Worm (Caenorhabditis elegans) whole organism, mixed stage, embryonic: ENCODE data around the gene F55C9.11.
"Not testable (repeated sequence)": the region's sequence is repeated elsewhere in the genome, so short reads cannot be mapped to it uniquely, and the experiment has no call there.

Experiments used
- M03D4.4 ChIP-seq: sonication (generic microtip); optimal IDR thresholded peaks from 2 replicates; lab custom pipeline; 2017; ENCODE audit warnings: mild to moderate bottlenecking, missing genetic modification characterization, missing compliant biosample characterization
- blmp-1 ChIP-seq: fragments of 150-350 bp; optimal IDR thresholded peaks from 2 replicates; lab custom pipeline; 2014; ENCODE audit warnings: missing biosample characterization, missing genetic modification characterization
- ceh-83 ChIP-seq: fragments of 200-800 bp; sonication (Bioruptor generic); optimal IDR thresholded peaks from 2 replicates; lab custom pipeline; 2018; ENCODE audit warnings: mild to moderate bottlenecking, missing genetic modification characterization, missing compliant biosample characterization
- ces-1 ChIP-seq: fragments of 150-350 bp; optimal IDR thresholded peaks from 2 replicates; lab custom pipeline; 2014; ENCODE audit warnings: missing biosample characterization, missing genetic modification reagents, missing genetic modification characterization
- cnd-1 ChIP-seq: fragments of 200-800 bp; sonication (Bioruptor generic); optimal IDR thresholded peaks from 2 replicates; lab custom pipeline; 2018; ENCODE audit warnings: mild to moderate bottlenecking, missing genetic modification characterization, missing compliant biosample characterization
- drap-1 ChIP-seq: fragments of 200-800 bp; sonication (Bioruptor generic); optimal IDR thresholded peaks from 3 replicates; lab custom pipeline; 2018; ENCODE audit warnings: mild to moderate bottlenecking, missing genetic modification characterization, missing compliant biosample characterization
- elt-1 ChIP-seq: sonication (generic microtip); optimal IDR thresholded peaks from 2 replicates; lab custom pipeline; 2017; ENCODE audit warnings: missing genetic modification characterization, mild to moderate bottlenecking, missing compliant biosample characterization, antibody characterized with exemption, moderate library complexity, borderline replicate concordance; ENCODE audit not compliant: insufficient read depth
- flh-1 ChIP-seq: fragments of 200-800 bp; sonication (Bioruptor generic); optimal IDR thresholded peaks from 2 replicates; lab custom pipeline; 2018; ENCODE audit warnings: mild to moderate bottlenecking, missing genetic modification characterization, moderate library complexity, missing compliant biosample characterization
- ham-2 ChIP-seq: fragments of 200-800 bp; sonication (Bioruptor generic); optimal IDR thresholded peaks from 2 replicates; lab custom pipeline; 2018; ENCODE audit warnings: mild to moderate bottlenecking, missing genetic modification characterization, missing compliant biosample characterization
- hlh-1 ChIP-seq: fragments of 150-350 bp; optimal IDR thresholded peaks from 2 replicates; lab custom pipeline; 2014; ENCODE audit warnings: missing biosample characterization, missing genetic modification reagents, missing genetic modification characterization
- lin-13 ChIP-seq: fragments of 150-350 bp; optimal IDR thresholded peaks from 2 replicates; lab custom pipeline; 2014; ENCODE audit warnings: missing biosample characterization, missing genetic modification characterization
- mep-1 ChIP-seq: fragments of 150-350 bp; optimal IDR thresholded peaks from 2 replicates; lab custom pipeline; 2017; ENCODE audit warnings: missing biosample characterization, missing genetic modification reagents, missing genetic modification characterization, inconsistent platforms
- mls-2 ChIP-seq: sonication (generic microtip); optimal IDR thresholded peaks from 2 replicates; lab custom pipeline; 2016; ENCODE audit warnings: mild to moderate bottlenecking, missing genetic modification characterization, moderate library complexity, missing compliant biosample characterization
- nhr-2 ChIP-seq: fragments of 150-350 bp; optimal IDR thresholded peaks from 2 replicates; lab custom pipeline; 2014; ENCODE audit warnings: missing biosample characterization, missing genetic modification characterization
- nhr-28 ChIP-seq: fragments of 150-350 bp; optimal IDR thresholded peaks from 2 replicates; lab custom pipeline; 2014; ENCODE audit warnings: missing biosample characterization, missing genetic modification characterization
- nhr-76 ChIP-seq: sonication (generic microtip); optimal IDR thresholded peaks from 2 replicates; lab custom pipeline; 2017; ENCODE audit warnings: missing biosample characterization, missing genetic modification characterization
- pha-4 ChIP-seq: fragments of 150-350 bp; optimal IDR thresholded peaks from 2 replicates; lab custom pipeline; 2018; ENCODE audit warnings: missing biosample characterization, missing genetic modification reagents, missing genetic modification characterization
- sem-2 ChIP-seq: fragments of 200-800 bp; sonication (Bioruptor generic); optimal IDR thresholded peaks from 2 replicates; lab custom pipeline; 2018; ENCODE audit warnings: mild to moderate bottlenecking, missing genetic modification characterization, missing compliant biosample characterization
- snpc-4 ChIP-seq: fragments of 150-350 bp; optimal IDR thresholded peaks from 2 replicates; lab custom pipeline; 2014; ENCODE audit warnings: missing biosample characterization, missing genetic modification characterization
- sptf-1 ChIP-seq: sonication (generic microtip); optimal IDR thresholded peaks from 2 replicates; lab custom pipeline; 2017; ENCODE audit warnings: mild to moderate bottlenecking, missing genetic modification characterization, moderate library complexity, missing compliant biosample characterization
- tbx-8 ChIP-seq: fragments of 200-800 bp; sonication (Bioruptor generic); optimal IDR thresholded peaks from 2 replicates; lab custom pipeline; 2018; ENCODE audit warnings: mild to moderate bottlenecking, missing genetic modification characterization, moderate library complexity, missing compliant biosample characterization
- unc-120 ChIP-seq: sonication (generic microtip); optimal IDR thresholded peaks from 2 replicates; lab custom pipeline; 2017; ENCODE audit warnings: missing genetic modification characterization, missing compliant biosample characterization; ENCODE audit not compliant: poor library complexity, severe bottlenecking
- unc-39 ChIP-seq: fragments of 150-350 bp; optimal IDR thresholded peaks from 2 replicates; lab custom pipeline; 2014; ENCODE audit warnings: missing biosample characterization, missing genetic modification characterization
- unc-62 ChIP-seq: fragments of 150-350 bp; optimal IDR thresholded peaks from 2 replicates; lab custom pipeline; 2014; ENCODE audit warnings: missing biosample characterization, missing genetic modification reagents, missing genetic modification characterization
- zip-8 ChIP-seq: fragments of 150-350 bp; optimal IDR thresholded peaks from 2 replicates; lab custom pipeline; 2014; ENCODE audit warnings: missing biosample characterization, missing genetic modification characterization
- ztf-11 ChIP-seq: fragments of 150-350 bp; optimal IDR thresholded peaks from 2 replicates; lab custom pipeline; 2014; ENCODE audit warnings: missing biosample characterization, missing genetic modification characterization

Gene F55C9.11

ce11 chrV:19329263-19329662 lies 19.8 kb upstream of the F55C9.11 start, which contains the start of gene fbxb-65:
Gene fbxb-65 (plus strand): TSS chrV:19329563.
- TF ChIP-seq mls-2 (tag; lab: Kevin White, UChicago) (no peak), pha-4 (tag; lab: Kevin White, UChicago) (no peak), ces-1 (GFP tag; lab: Kevin White, UChicago) (no peak), drap-1 (GFP tag; lab: Kevin White, UChicago) (no peak), snpc-4 (tag; lab: Kevin White, UChicago) (no peak)

DNA sequence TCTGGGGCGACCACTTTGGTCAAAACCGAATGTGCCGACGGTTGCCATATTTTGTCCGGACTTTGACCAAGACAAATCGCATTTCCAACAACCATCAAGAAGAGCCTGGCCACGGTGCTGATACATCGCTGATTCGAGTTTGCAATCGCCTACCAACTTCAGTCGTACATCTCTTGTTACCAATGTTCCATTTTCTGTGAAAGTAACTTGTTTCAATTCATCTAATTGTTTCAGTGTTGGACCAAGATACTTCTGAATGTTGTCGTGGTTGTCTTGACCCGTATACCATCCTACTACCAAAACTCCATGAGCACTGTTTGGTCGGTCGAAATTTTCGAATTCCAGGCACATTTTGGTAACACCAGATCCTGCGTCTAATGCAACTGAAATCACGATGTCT lies 15.9 kb upstream of the F55C9.11 start:
- no peak for TF ChIP-seq lin-13 (tag; lab: Kevin White, UChicago)

DNA sequence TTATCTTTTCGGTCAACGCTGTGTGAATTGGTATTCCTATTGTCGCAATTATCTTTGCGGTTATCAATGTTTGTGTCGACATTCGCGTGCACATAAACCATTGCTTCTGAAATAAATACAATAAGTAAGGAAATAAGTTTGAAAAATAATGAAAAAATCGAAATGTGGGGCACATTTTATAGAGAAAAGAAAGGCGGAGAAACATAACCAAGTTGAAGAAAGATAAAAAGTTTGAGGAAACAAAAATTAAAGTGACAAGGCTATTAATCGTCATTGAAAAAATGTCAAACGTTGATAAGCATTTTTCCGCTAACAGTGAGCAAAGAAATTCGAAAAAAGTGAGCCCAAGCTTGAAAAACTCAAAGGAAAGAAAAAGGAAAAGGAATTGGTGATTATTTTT lies 12.9 kb upstream of the F55C9.11 start, which contains the start of gene C43D7.4:
Gene C43D7.4 (minus strand): TSS at position 101 of the 400 bp plus-strand sequence.
- TF ChIP-seq pha-4 (tag; lab: Kevin White, UChicago): no peak

DNA sequence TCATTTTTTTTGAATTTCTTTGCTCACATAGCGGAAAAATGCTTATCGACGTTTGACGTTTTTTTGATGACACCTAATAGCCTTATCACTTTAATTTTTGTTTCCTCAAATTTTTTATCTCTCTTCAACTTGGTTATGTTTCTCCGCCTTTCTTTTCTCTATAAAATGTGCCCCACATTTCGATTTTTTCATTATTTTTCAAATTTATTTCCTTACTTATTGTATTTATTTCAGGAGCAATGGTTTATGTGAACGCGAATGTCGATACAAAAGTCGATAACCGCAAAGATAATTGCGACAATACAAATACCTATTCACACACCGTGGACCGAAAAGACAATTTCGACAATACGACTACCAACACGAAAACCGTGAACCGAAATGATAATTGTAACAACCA lies 10.9 kb upstream of the F55C9.11 start, which contains the start of gene sdz-6:
Gene sdz-6 (plus strand): TSS at position 229 of the 400 bp plus-strand sequence.
- TF ChIP-seq zip-8 (tag; lab: Kevin White, UChicago): no peak
- no peak for TF ChIP-seq ham-2 (GFP tag; lab: Kevin White, UChicago)
- TF ChIP-seq ztf-11 (tag; lab: Kevin White, UChicago): no peak
- TF ChIP-seq unc-39 (tag; lab: Kevin White, UChicago): no peak
- TF ChIP-seq sptf-1 (tag; lab: Kevin White, UChicago): no peak
- no peak for TF ChIP-seq sem-2 (GFP tag; lab: Kevin White, UChicago)
- no peak for TF ChIP-seq nhr-76
- no peak for TF ChIP-seq flh-1 (GFP tag; lab: Kevin White, UChicago)
- TF ChIP-seq unc-62 (GFP tag; lab: Kevin White, UChicago): no peak
- no peak for TF ChIP-seq pha-4 (tag; lab: Kevin White, UChicago)
- TF ChIP-seq tbx-8 (GFP tag; lab: Kevin White, UChicago): no peak
- TF ChIP-seq blmp-1 (tag; lab: Kevin White, UChicago): no peak

DNA sequence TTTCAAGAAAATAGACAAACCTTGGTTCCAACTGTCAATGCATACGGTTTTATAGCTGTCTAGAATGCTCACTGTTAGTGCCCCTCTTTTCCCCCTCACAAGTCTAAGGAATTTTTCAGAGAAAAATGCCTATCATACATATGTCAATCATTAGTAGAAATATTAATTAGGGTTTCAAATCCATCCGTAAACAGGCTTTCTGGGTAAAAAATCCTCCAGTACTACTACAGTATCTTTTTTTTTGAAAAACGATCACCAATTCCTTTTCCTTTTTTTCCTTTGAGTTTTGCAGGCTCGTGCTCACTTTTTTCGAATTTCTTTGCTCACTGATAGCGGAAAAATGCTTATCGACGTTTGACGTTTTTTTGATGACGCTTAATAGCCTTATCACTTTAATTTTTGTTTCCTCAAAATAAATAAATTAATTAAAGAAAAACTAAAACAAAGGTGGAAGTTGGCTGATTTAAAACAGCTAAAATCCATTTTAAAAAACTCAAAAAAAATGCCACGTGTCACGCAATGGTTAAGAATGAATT lies 10.0 kb upstream of the F55C9.11 start, which contains the start of gene C43D7.7:
Gene C43D7.7 (minus strand): TSS at position 51 of the 536 bp plus-strand sequence.
- TF ChIP-seq sptf-1 (tag; lab: Kevin White, UChicago) (no peak), M03D4.4 (tag; lab: Kevin White, UChicago) (no peak), unc-120 (tag; lab: Kevin White, UChicago) (no peak), unc-39 (tag; lab: Kevin White, UChicago) (no peak), flh-1 (GFP tag; lab: Kevin White, UChicago) (no peak), hlh-1 (no peak)
- TF ChIP-seq, all 35 proteins: peak for 0

DNA sequence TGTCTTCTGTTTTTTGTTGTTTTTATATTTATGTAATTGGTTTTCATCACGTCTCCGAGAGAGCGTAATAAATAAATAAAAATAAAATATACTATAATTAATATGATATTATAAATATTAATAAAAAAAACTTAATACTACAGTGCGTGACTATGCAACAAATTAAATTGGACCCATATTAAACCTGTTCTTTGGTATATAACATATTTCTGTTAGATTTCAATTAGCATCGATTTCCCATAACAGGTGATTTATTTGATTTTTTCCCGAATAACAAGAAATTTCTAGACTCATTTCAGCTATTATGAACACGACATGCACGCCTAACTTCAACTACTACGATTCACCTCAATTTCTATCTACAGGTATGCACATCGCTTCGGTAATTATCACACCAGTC lies 7.6 kb upstream of the F55C9.11 start, which contains the start of gene srh-208:
Gene srh-208 (plus strand): TSS at position 301 of the 400 bp plus-strand sequence.
- TF ChIP-seq cnd-1; drap-1 (GFP tag; lab: Kevin White, UChicago); ham-2 (GFP tag; lab: Kevin White, UChicago): not testable (repeated sequence)

DNA sequence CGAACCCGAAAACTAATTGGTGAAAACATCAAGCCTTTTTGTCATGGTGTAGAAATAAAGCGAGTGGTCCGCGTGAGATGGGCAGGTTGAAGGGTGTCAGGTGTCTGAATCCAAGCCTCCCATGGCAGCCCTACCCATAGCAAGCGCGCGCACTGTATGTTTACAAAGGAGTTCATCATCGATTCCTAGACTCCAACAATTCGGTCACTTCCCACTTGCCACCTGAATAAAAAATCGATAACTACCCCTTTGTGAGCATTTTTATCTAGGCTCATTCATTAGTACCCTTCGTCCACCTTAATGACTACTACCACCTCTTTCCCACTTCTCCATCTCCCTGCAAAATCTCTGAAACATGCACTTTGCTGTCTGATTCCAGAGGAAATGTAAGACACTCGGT lies 3.5 kb upstream of the F55C9.11 start, which contains the start of gene fbxb-64:
Gene fbxb-64 (plus strand): TSS at position 301 of the 400 bp plus-strand sequence.
- TF ChIP-seq nhr-2 (tag; lab: Kevin White, UChicago): no peak
- no peak for TF ChIP-seq ceh-83 (GFP tag; lab: Kevin White, UChicago)
- TF ChIP-seq elt-1: no peak
- no peak for TF ChIP-seq unc-39 (tag; lab: Kevin White, UChicago)
- no peak for TF ChIP-seq sptf-1 (tag; lab: Kevin White, UChicago)
- no peak for TF ChIP-seq mep-1
- no peak for TF ChIP-seq flh-1 (GFP tag; lab: Kevin White, UChicago)
- TF ChIP-seq nhr-28: no peak
- TF ChIP-seq blmp-1 (tag; lab: Kevin White, UChicago): no peak
- no peak for TF ChIP-seq nhr-76
- TF ChIP-seq cnd-1: no peak
